Fruit fly (Drosophila melanogaster) whole organism, embryonic: ENCODE measurements around the gene CG15577.

Experiments used
- Bdp1 ChIP-seq: fragments of 200-800 bp; sonication (Bioruptor generic); optimal IDR thresholded peaks from 3 replicates; lab custom pipeline; 2016; ENCODE audit warnings: missing biosample characterization, missing genetic modification characterization
- Blimp-1 ChIP-seq: fragments of 200-800 bp; sonication (Bioruptor generic); optimal IDR thresholded peaks from 3 replicates; lab custom pipeline; 2018; ENCODE audit warnings: missing biosample characterization, missing genetic modification characterization, mild to moderate bottlenecking, moderate library complexity, missing genetic modification reagents
- C15 ChIP-seq: fragments of 200-800 bp; sonication (Bioruptor generic); IDR thresholded peaks from 3 replicates; pipeline ENCODE4 v1.3.6; 2022; ENCODE audit warnings: missing biosample characterization, missing genetic modification characterization
- CG10654 ChIP-seq: fragments of 200-800 bp; sonication (Bioruptor generic); optimal IDR thresholded peaks from 2 replicates; lab custom pipeline; 2016; ENCODE audit warnings: missing biosample characterization, missing genetic modification characterization
- CG13123 ChIP-seq: fragments of 200-800 bp; sonication (Bioruptor generic); optimal IDR thresholded peaks from 2 replicates; lab custom pipeline; 2016; ENCODE audit warnings: missing biosample characterization, missing genetic modification characterization
- CG15011 ChIP-seq: fragments of 200-800 bp; sonication (Bioruptor generic); optimal IDR thresholded peaks from 3 replicates; lab custom pipeline; 2018; ENCODE audit warnings: missing biosample characterization, mild to moderate bottlenecking, missing genetic modification characterization
- CG15073 ChIP-seq: fragments of 200-800 bp; sonication (Bioruptor generic); optimal IDR thresholded peaks from 2 replicates; lab custom pipeline; 2016; ENCODE audit warnings: missing biosample characterization, missing genetic modification characterization
- CG1603 ChIP-seq: fragments of 200-800 bp; sonication (Bioruptor generic); optimal IDR thresholded peaks from 2 replicates; lab custom pipeline; 2019; ENCODE audit warnings: missing biosample characterization, mild to moderate bottlenecking, missing genetic modification characterization, moderate library complexity
- CG16813 ChIP-seq: fragments of 200-800 bp; sonication (Bioruptor generic); IDR thresholded peaks from 3 replicates; pipeline ENCODE4 v1.3.6; 2022; ENCODE audit warnings: missing biosample characterization, missing genetic modification characterization; ENCODE audit not compliant: partially characterized antibody
- CG17802 ChIP-seq: fragments of 200-800 bp; sonication (Bioruptor generic); optimal IDR thresholded peaks from 2 replicates; lab custom pipeline; 2018; ENCODE audit warnings: missing biosample characterization, mild to moderate bottlenecking, missing genetic modification characterization, moderate library complexity
- CG18262 ChIP-seq: fragments of 200-800 bp; optimal IDR thresholded peaks from 3 replicates; lab custom pipeline; 2019; ENCODE audit warnings: missing biosample characterization, mild to moderate bottlenecking, missing genetic modification characterization, moderate library complexity
- CG30020 ChIP-seq: fragments of 200-800 bp; optimal IDR thresholded peaks from 2 replicates; lab custom pipeline; 2019; ENCODE audit warnings: missing biosample characterization, mild to moderate bottlenecking, missing genetic modification characterization, moderate library complexity
- CG5245 ChIP-seq: fragments of 200-800 bp; sonication (Bioruptor generic); optimal IDR thresholded peaks from 3 replicates; lab custom pipeline; 2016; ENCODE audit warnings: missing biosample characterization, missing genetic modification characterization
- CG6654 ChIP-seq: fragments of 200-800 bp; sonication (Bioruptor generic); optimal IDR thresholded peaks from 2 replicates; lab custom pipeline; 2017; ENCODE audit warnings: missing biosample characterization, mild to moderate bottlenecking, missing genetic modification characterization
- CG7372 ChIP-seq: fragments of 200-800 bp; sonication (Bioruptor generic); IDR thresholded peaks from 2 replicates; pipeline ENCODE4 v1.3.6; 2022; ENCODE audit warnings: missing biosample characterization, missing genetic modification characterization
- CG7839 ChIP-seq: fragments of 200-800 bp; sonication (Bioruptor generic); optimal IDR thresholded peaks from 3 replicates; lab custom pipeline; 2018; ENCODE audit warnings: missing biosample characterization, mild to moderate bottlenecking, missing genetic modification characterization, moderate library complexity
- CG7928 ChIP-seq: fragments of 200-800 bp; sonication (Bioruptor generic); optimal IDR thresholded peaks from 2 replicates; lab custom pipeline; 2017; ENCODE audit warnings: missing biosample characterization, mild to moderate bottlenecking, missing genetic modification characterization
- CG7987 ChIP-seq: fragments of 200-800 bp; sonication (Bioruptor generic); optimal IDR thresholded peaks from 2 replicates; lab custom pipeline; 2018; ENCODE audit warnings: missing biosample characterization, mild to moderate bottlenecking, missing genetic modification characterization, moderate library complexity
- CG8089 ChIP-seq: fragments of 200-800 bp; sonication (Bioruptor generic); optimal IDR thresholded peaks from 3 replicates; lab custom pipeline; 2016; ENCODE audit warnings: missing biosample characterization, missing genetic modification characterization
- Dek ChIP-seq: fragments of 200-800 bp; sonication (Bioruptor generic); optimal IDR thresholded peaks from 3 replicates; lab custom pipeline; 2019; ENCODE audit warnings: missing biosample characterization, mild to moderate bottlenecking, missing genetic modification characterization, moderate library complexity
- E2f2 ChIP-seq: fragments of 200-800 bp; sonication (Bioruptor generic); IDR thresholded peaks from 2 replicates; pipeline ENCODE4 v1.3.6; 2022; ENCODE audit warnings: missing biosample characterization, missing genetic modification characterization
- Ets97D ChIP-seq: fragments of 200-800 bp; sonication (Bioruptor generic); optimal IDR thresholded peaks from 3 replicates; lab custom pipeline; 2016; ENCODE audit warnings: missing biosample characterization, missing genetic modification characterization
- GATAe ChIP-seq: fragments of 200-800 bp; sonication (Bioruptor generic); conservative IDR thresholded peaks from 2 replicates; pipeline ENCODE4 v1.3.6; 2022; ENCODE audit warnings: missing biosample characterization, missing genetic modification characterization
- Hey ChIP-seq: fragments of 200-800 bp; sonication (Bioruptor generic); optimal IDR thresholded peaks from 3 replicates; lab custom pipeline; 2018; ENCODE audit warnings: missing biosample characterization, mild to moderate bottlenecking, missing genetic modification characterization
- HmgZ ChIP-seq: fragments of 200-800 bp; sonication (Bioruptor generic); optimal IDR thresholded peaks from 2 replicates; lab custom pipeline; 2018; ENCODE audit warnings: missing biosample characterization, mild to moderate bottlenecking, missing genetic modification characterization
- Hr39 ChIP-seq: fragments of >200 bp; optimal IDR thresholded peaks from 2 replicates; lab custom pipeline; 2017
- Hr51 ChIP-seq, 2 experiments: fragments of 200-800 bp; sonication (Bioruptor generic); optimal IDR thresholded peaks; 2 replicates in 1 of 2; 3 replicates in 1 of 2; lab custom pipeline; 2016 to 2018; ENCODE audit warnings: missing biosample characterization in 2 of 2, missing genetic modification characterization in 2 of 2, mild to moderate bottlenecking in 1 of 2, moderate library complexity in 1 of 2
- Med ChIP-seq: fragments of 200-800 bp; sonication (Bioruptor generic); peaks from one replicate; lab custom pipeline; 2016; ENCODE audit warnings: missing biosample characterization, missing genetic modification characterization, mild to moderate bottlenecking, inconsistent platforms, moderate library complexity
- Ptx1 ChIP-seq: fragments of 200-800 bp; sonication (Bioruptor generic); IDR thresholded peaks from 2 replicates; pipeline ENCODE4 v1.3.6; 2022; ENCODE audit warnings: missing biosample characterization, missing genetic modification characterization
- Ravus ChIP-seq: fragments of 200-800 bp; sonication (Bioruptor generic); IDR thresholded peaks from 2 replicates; pipeline ENCODE4 v1.3.6; 2022; ENCODE audit warnings: missing biosample characterization, missing genetic modification characterization
- Sox102F ChIP-seq: fragments of 200-800 bp; sonication (Bioruptor generic); optimal IDR thresholded peaks from 2 replicates; lab custom pipeline; 2018; ENCODE audit warnings: missing biosample characterization, mild to moderate bottlenecking, missing genetic modification characterization, moderate library complexity
- Spps ChIP-seq: fragments of 200-800 bp; sonication (Bioruptor generic); optimal IDR thresholded peaks from 2 replicates; lab custom pipeline; 2018; ENCODE audit warnings: missing biosample characterization, mild to moderate bottlenecking, missing genetic modification characterization
- abd-A ChIP-seq: fragments of 200-800 bp; sonication (Bioruptor generic); optimal IDR thresholded peaks from 3 replicates; lab custom pipeline; 2019; ENCODE audit warnings: missing biosample characterization, mild to moderate bottlenecking, missing genetic modification characterization, moderate library complexity
- ara ChIP-seq: fragments of 200-800 bp; sonication (Bioruptor generic); IDR thresholded peaks from 2 replicates; pipeline ENCODE4 v1.3.6; 2022; ENCODE audit warnings: missing biosample characterization, missing genetic modification characterization
- ci ChIP-seq: fragments of 200-800 bp; sonication (Bioruptor generic); IDR thresholded peaks from 3 replicates; pipeline ENCODE4 v1.3.6; 2022; ENCODE audit warnings: missing biosample characterization, missing genetic modification characterization
- ftz-f1 ChIP-seq: fragments of 200-800 bp; sonication (Bioruptor generic); optimal IDR thresholded peaks from 2 replicates; lab custom pipeline; 2016; ENCODE audit warnings: missing biosample characterization, missing genetic modification characterization
- gem ChIP-seq: fragments of 200-800 bp; sonication (Bioruptor generic); optimal IDR thresholded peaks from 2 replicates; lab custom pipeline; 2019; ENCODE audit warnings: missing biosample characterization, mild to moderate bottlenecking, missing genetic modification characterization, moderate library complexity
- insv ChIP-seq, 2 experiments: fragments of 200-800 bp; sonication (Bioruptor generic); optimal IDR thresholded peaks; 3 replicates each; lab custom pipeline; 2016 to 2018; ENCODE audit warnings: missing biosample characterization in 2 of 2, missing genetic modification characterization in 2 of 2
- jing ChIP-seq: fragments of 200-800 bp; sonication (Bioruptor generic); optimal IDR thresholded peaks from 2 replicates; lab custom pipeline; 2018; ENCODE audit warnings: missing biosample characterization, mild to moderate bottlenecking, missing genetic modification characterization
- lbe ChIP-seq: fragments of 200-800 bp; sonication (Bioruptor generic); optimal IDR thresholded peaks from 2 replicates; lab custom pipeline; 2016; ENCODE audit warnings: missing biosample characterization, mild to moderate bottlenecking, missing genetic modification characterization
- nerfin-1 ChIP-seq: fragments of 200-800 bp; sonication (Bioruptor generic); optimal IDR thresholded peaks from 3 replicates; lab custom pipeline; 2019; ENCODE audit warnings: missing biosample characterization, mild to moderate bottlenecking, missing genetic modification characterization, moderate library complexity
- nerfin-2 ChIP-seq: fragments of 200-800 bp; sonication (Bioruptor generic); IDR thresholded peaks from 2 replicates; pipeline ENCODE4 v1.3.6; 2022; ENCODE audit warnings: missing biosample characterization, missing genetic modification characterization; ENCODE audit not compliant: partially characterized antibody
- sens ChIP-seq: fragments of 200-800 bp; sonication (Bioruptor generic); peaks from one replicate; lab custom pipeline; 2016; ENCODE audit warnings: missing biosample characterization, missing genetic modification characterization
- sim ChIP-seq: fragments of 200-800 bp; sonication (Bioruptor generic); IDR thresholded peaks from 2 replicates; pipeline ENCODE4 v1.3.6; 2022; ENCODE audit warnings: missing biosample characterization, missing genetic modification characterization
- sna ChIP-seq: fragments of 200-800 bp; sonication (Bioruptor generic); IDR thresholded peaks from 2 replicates; pipeline ENCODE4 v1.3.6; 2022; ENCODE audit warnings: missing biosample characterization, missing genetic modification characterization; ENCODE audit not compliant: partially characterized antibody
- sug ChIP-seq: fragments of 200-800 bp; optimal IDR thresholded peaks from 2 replicates; lab custom pipeline; 2019; ENCODE audit warnings: missing biosample characterization, mild to moderate bottlenecking, missing genetic modification characterization, moderate library complexity
- tgo ChIP-seq: fragments of 200-800 bp; sonication (Bioruptor generic); IDR thresholded peaks from 3 replicates; pipeline ENCODE4 v1.3.6; 2022; ENCODE audit warnings: missing biosample characterization, missing genetic modification characterization
- vfl ChIP-seq: fragments of 200-800 bp; sonication (Bioruptor generic); optimal IDR thresholded peaks from 2 replicates; lab custom pipeline; 2016; ENCODE audit warnings: missing biosample characterization, missing genetic modification characterization
- zfh2 ChIP-seq: fragments of 200-800 bp; sonication (Bioruptor generic); optimal IDR thresholded peaks from 2 replicates; lab custom pipeline; 2016; ENCODE audit warnings: missing biosample characterization, missing genetic modification characterization

The CG15577 gene

dm6 chrX:4265797-4266196 lies 11.0 kb downstream of the CG15577 start, which contains the start of gene CG12691:
TSS of gene CG12691 (plus strand) at chrX:4266097.
- TF ChIP-seq CG15011 (GFP tag; lab: Kevin White, UChicago) (no peak), Med (GFP tag; lab: Kevin White, UChicago) (peak; percentile 26)

- TF ChIP-seq zfh2 (GFP tag; lab: Kevin White, UChicago) (no peak), ci (GFP tag; lab: Robert Waterston, UW) (no peak), lbe (GFP tag; lab: Kevin White, UChicago) (no peak), nerfin-1 (no peak), Med (GFP tag; lab: Kevin White, UChicago) (peak; percentile 56), Bdp1 (GFP tag; lab: Kevin White, UChicago) (no peak), CG15073 (GFP tag; lab: Kevin White, UChicago) (no peak), vfl (GFP tag; lab: Kevin White, UChicago) (no peak), CG8089 (GFP tag; lab: Kevin White, UChicago) (no peak), Hey (tag; lab: Kevin White, UChicago) (peak; percentile 92), abd-A (tag; lab: Kevin White, UChicago) (peak; percentile 23), HmgZ (tag; lab: Kevin White, UChicago) (no peak), Ravus (no peak), CG18262 (tag; lab: Kevin White, UChicago) (no peak), CG10654 (no peak), CG13123 (GFP tag; lab: Kevin White, UChicago) (no peak), C15 (GFP tag; lab: Robert Waterston, UW) (no peak)
These were observed 11.5 kb downstream of the CG15577 start for dm6 chrX:4265327-4265726.

- TF ChIP-seq GATAe (GFP tag; lab: Robert Waterston, UW) (no peak), CG6654 (GFP tag; lab: Kevin White, UChicago) (no peak), CG16813 (no peak), CG30020 (tag; lab: Kevin White, UChicago) (no peak), sug (no peak), Med (GFP tag; lab: Kevin White, UChicago) (peak; percentile 61), Sox102F (GFP tag; lab: Kevin White, UChicago) (peak; percentile 19), jing (GFP tag; lab: Kevin White, UChicago) (no peak), sens (GFP tag; lab: Kevin White, UChicago) (peak; percentile 60), Blimp-1 (GFP tag; lab: Kevin White, UChicago) (no peak), CG7839 (tag; lab: Kevin White, UChicago) (peak; percentile 4), CG5245 (GFP tag; lab: Kevin White, UChicago) (no peak), ftz-f1 (GFP tag; lab: Kevin White, UChicago) (no peak), Hr39 (lab: Kevin White, UChicago) (no peak), CG17802 (tag; lab: Kevin White, UChicago) (no peak), Ets97D (GFP tag; lab: Kevin White, UChicago) (no peak), Spps (tag; lab: Kevin White, UChicago) (no peak), insv (GFP tag; optimal IDR thresholded peaks at IDR 0.05; lab: Kevin White, UChicago) (no peak), CG7928 (GFP tag; lab: Kevin White, UChicago) (no peak), E2f2 (GFP tag; lab: Robert Waterston, UW) (no peak), Dek (no peak), CG1603 (tag; lab: Kevin White, UChicago) (peak; percentile 34), sna (no peak), tgo (no peak), nerfin-2 (no peak), ara (no peak), CG7372 (no peak), Ptx1 (GFP tag; lab: Robert Waterston, UW) (0 out of 2 replicates have a peak, but pooled peaks have one; percentile 23), CG7987 (GFP tag; lab: Kevin White, UChicago) (no peak), Hr51 (GFP tag; optimal IDR thresholded peaks at IDR 0.05; lab: Kevin White, UChicago) (peak in 1 of 2 experiments; percentile 30), sim (no peak), gem (tag; lab: Kevin White, UChicago) (peak; percentile 39)
These were observed 12.5 kb downstream of the CG15577 start for dm6 chrX:4264319-4264718.
